Worm (Caenorhabditis elegans) whole organism, young adult: ENCODE data around the gene M01B2.12.
"Not testable (repeated sequence)": the region's sequence is repeated elsewhere in the genome, so short reads cannot be mapped to it uniquely, and the experiment has no call there.

Experiments
- C06A6.2 ChIP-seq: fragments of 200-800 bp; sonication (Bioruptor generic); conservative IDR thresholded peaks from 2 replicates; pipeline ENCODE4 v1.3.6; 2022; ENCODE audit warnings: missing genetic modification characterization, missing compliant biosample characterization
- C17E4.6 ChIP-seq: fragments of 200-800 bp; sonication (Bioruptor generic); IDR thresholded peaks from 2 replicates; pipeline ENCODE4 v1.3.6; 2022; ENCODE audit warnings: missing genetic modification reagents, missing genetic modification characterization, missing compliant biosample characterization
- F33H1.4 ChIP-seq: fragments of 200-800 bp; sonication (Bioruptor generic); IDR thresholded peaks from 2 replicates; pipeline ENCODE4 v1.3.6; 2022; ENCODE audit warnings: missing genetic modification reagents, missing genetic modification characterization, missing compliant biosample characterization
- F37B4.10 ChIP-seq: fragments of 200-800 bp; sonication (Bioruptor generic); IDR thresholded peaks from 2 replicates; pipeline ENCODE4 v1.3.6; 2022; ENCODE audit warnings: missing genetic modification characterization, missing compliant biosample characterization
- F39B2.1 ChIP-seq: fragments of 200-800 bp; sonication (Bioruptor generic); IDR thresholded peaks from 2 replicates; pipeline ENCODE4 v1.3.6; 2022; ENCODE audit warnings: missing genetic modification reagents, missing genetic modification characterization, missing compliant biosample characterization
- F49E8.2 ChIP-seq: sonication (generic microtip); optimal IDR thresholded peaks from 3 replicates; lab custom pipeline; 2017; ENCODE audit warnings: missing genetic modification characterization, mild to moderate bottlenecking, missing compliant biosample characterization, antibody characterized with exemption, moderate library complexity; ENCODE audit not compliant: insufficient read depth
- K11D2.4 ChIP-seq: fragments of 200-800 bp; sonication (Bioruptor generic); IDR thresholded peaks from 2 replicates; pipeline ENCODE4 v1.3.6; 2022; ENCODE audit warnings: missing genetic modification reagents, missing genetic modification characterization, missing compliant biosample characterization
- T26A5.8 ChIP-seq: sonication (generic microtip); optimal IDR thresholded peaks from 2 replicates; lab custom pipeline; 2016; ENCODE audit warnings: missing genetic modification characterization, missing compliant biosample characterization
- Y53F4B.3 ChIP-seq: fragments of 200-800 bp; sonication (Bioruptor generic); IDR thresholded peaks from 2 replicates; pipeline ENCODE4 v1.3.6; 2022; ENCODE audit warnings: missing genetic modification reagents, missing genetic modification characterization, missing compliant biosample characterization
- Y79H2A.3 ChIP-seq: fragments of 200-800 bp; sonication (Bioruptor generic); conservative IDR thresholded peaks from 2 replicates; pipeline ENCODE4 v1.3.6; 2022; ENCODE audit warnings: missing genetic modification reagents, missing genetic modification characterization, missing compliant biosample characterization
- Y95B8A.8 ChIP-seq: fragments of 200-800 bp; sonication (Bioruptor generic); IDR thresholded peaks from 2 replicates; pipeline ENCODE4 v1.3.6; 2022; ENCODE audit warnings: missing genetic modification reagents, missing genetic modification characterization, missing compliant biosample characterization
- ZK185.1 ChIP-seq: sonication (generic microtip); optimal IDR thresholded peaks from 2 replicates; lab custom pipeline; 2016; ENCODE audit warnings: mild to moderate bottlenecking, missing genetic modification characterization, missing compliant biosample characterization; ENCODE audit not compliant: poor library complexity, severe bottlenecking
- athp-1 ChIP-seq: sonication (generic microtip); optimal IDR thresholded peaks from 2 replicates; lab custom pipeline; 2017; ENCODE audit warnings: mild to moderate bottlenecking, missing genetic modification characterization, missing compliant biosample characterization
- ceh-40 ChIP-seq: fragments of 200-800 bp; sonication (Bioruptor generic); IDR thresholded peaks from 2 replicates; pipeline ENCODE4 v1.3.6; 2022; ENCODE audit warnings: missing genetic modification characterization, missing compliant biosample characterization
- ceh-91 ChIP-seq: fragments of 200-800 bp; sonication (Bioruptor generic); IDR thresholded peaks from 2 replicates; pipeline ENCODE4 v1.3.6; 2022; ENCODE audit warnings: missing genetic modification reagents, missing genetic modification characterization, missing compliant biosample characterization
- dpff-1 ChIP-seq: sonication (generic microtip); optimal IDR thresholded peaks from 2 replicates; lab custom pipeline; 2017; ENCODE audit warnings: mild to moderate bottlenecking, missing genetic modification characterization, missing compliant biosample characterization
- gei-17 ChIP-seq: fragments of 200-800 bp; sonication (Bioruptor generic); optimal IDR thresholded peaks from 2 replicates; lab custom pipeline; 2018; ENCODE audit warnings: mild to moderate bottlenecking, missing genetic modification characterization, missing compliant biosample characterization
- hrde-1 ChIP-seq: sonication (generic microtip); optimal IDR thresholded peaks from 2 replicates; lab custom pipeline; 2016; ENCODE audit warnings: missing genetic modification characterization, mild to moderate bottlenecking, missing compliant biosample characterization, moderate library complexity, missing genotype, missing genetic modification reagents, borderline replicate concordance
- let-526 ChIP-seq: fragments of 200-800 bp; sonication (Bioruptor generic); IDR thresholded peaks from 2 replicates; pipeline ENCODE4 v1.3.6; 2022; ENCODE audit warnings: missing genetic modification reagents, missing genetic modification characterization, missing compliant biosample characterization
- lin-40 ChIP-seq: sonication (generic microtip); optimal IDR thresholded peaks from 2 replicates; lab custom pipeline; 2016; ENCODE audit warnings: missing genetic modification characterization, mild to moderate bottlenecking, missing compliant biosample characterization, missing genotype, missing genetic modification reagents
- lsl-1 ChIP-seq: fragments of 200-800 bp; sonication (Bioruptor generic); optimal IDR thresholded peaks from 2 replicates; lab custom pipeline; 2018; ENCODE audit warnings: mild to moderate bottlenecking, missing genetic modification characterization, moderate library complexity, missing compliant biosample characterization
- lsy-27 ChIP-seq: sonication (generic microtip); optimal IDR thresholded peaks from 2 replicates; lab custom pipeline; 2017; ENCODE audit warnings: missing genetic modification characterization, mild to moderate bottlenecking, missing compliant biosample characterization, antibody characterized with exemption, missing genotype, borderline replicate concordance; ENCODE audit not compliant: insufficient read depth
- madf-10 ChIP-seq: sonication (generic microtip); optimal IDR thresholded peaks from 2 replicates; lab custom pipeline; 2016; ENCODE audit warnings: mild to moderate bottlenecking, missing genetic modification characterization, missing compliant biosample characterization
- mcd-1 ChIP-seq: fragments of 200-800 bp; sonication (Bioruptor generic); IDR thresholded peaks from 2 replicates; pipeline ENCODE4 v1.3.6; 2022; ENCODE audit warnings: missing genetic modification reagents, missing genetic modification characterization, missing compliant biosample characterization
- mxl-1 ChIP-seq: sonication (generic microtip); optimal IDR thresholded peaks from 2 replicates; lab custom pipeline; 2016; ENCODE audit warnings: missing genetic modification characterization, missing compliant biosample characterization
- nfya-1 ChIP-seq: sonication (generic microtip); optimal IDR thresholded peaks from 2 replicates; lab custom pipeline; 2017; ENCODE audit warnings: antibody characterized with exemption, missing compliant biosample characterization, missing genetic modification characterization, borderline replicate concordance; ENCODE audit not compliant: insufficient read depth
- nhr-80 ChIP-seq: sonication (generic microtip); optimal IDR thresholded peaks from 2 replicates; lab custom pipeline; 2016; ENCODE audit warnings: missing genetic modification characterization, missing compliant biosample characterization
- pha-4 ChIP-seq: fragments of 150-350 bp; sonication (generic microtip); optimal IDR thresholded peaks from 2 replicates; lab custom pipeline; 2014; ENCODE audit warnings: missing biosample characterization, missing genetic modification reagents, missing genetic modification characterization
- repo-1 ChIP-seq: sonication (generic microtip); optimal IDR thresholded peaks from 2 replicates; lab custom pipeline; 2017; ENCODE audit warnings: mild to moderate bottlenecking, missing genetic modification characterization, missing compliant biosample characterization
- snpc-1.3 ChIP-seq: sonication (generic microtip); optimal IDR thresholded peaks from 2 replicates; lab custom pipeline; 2017; ENCODE audit warnings: missing genetic modification characterization, mild to moderate bottlenecking, missing compliant biosample characterization, antibody characterized with exemption, moderate library complexity, missing genotype, missing genetic modification reagents; ENCODE audit not compliant: insufficient read depth
- snpc-3.4 ChIP-seq: sonication (generic microtip); optimal IDR thresholded peaks from 2 replicates; lab custom pipeline; 2017; ENCODE audit warnings: missing genetic modification characterization, mild to moderate bottlenecking, missing compliant biosample characterization, antibody characterized with exemption, moderate library complexity, missing genotype, missing genetic modification reagents
- somi-1 ChIP-seq: fragments of 200-800 bp; sonication (Bioruptor generic); optimal IDR thresholded peaks from 2 replicates; lab custom pipeline; 2018; ENCODE audit warnings: mild to moderate bottlenecking, missing genetic modification characterization, missing compliant biosample characterization
- ztf-22 ChIP-seq: fragments of 200-800 bp; sonication (Bioruptor generic); optimal IDR thresholded peaks from 2 replicates; lab custom pipeline; 2018; ENCODE audit warnings: mild to moderate bottlenecking, missing genetic modification characterization, moderate library complexity, missing compliant biosample characterization

The M01B2.12 gene

DNA sequence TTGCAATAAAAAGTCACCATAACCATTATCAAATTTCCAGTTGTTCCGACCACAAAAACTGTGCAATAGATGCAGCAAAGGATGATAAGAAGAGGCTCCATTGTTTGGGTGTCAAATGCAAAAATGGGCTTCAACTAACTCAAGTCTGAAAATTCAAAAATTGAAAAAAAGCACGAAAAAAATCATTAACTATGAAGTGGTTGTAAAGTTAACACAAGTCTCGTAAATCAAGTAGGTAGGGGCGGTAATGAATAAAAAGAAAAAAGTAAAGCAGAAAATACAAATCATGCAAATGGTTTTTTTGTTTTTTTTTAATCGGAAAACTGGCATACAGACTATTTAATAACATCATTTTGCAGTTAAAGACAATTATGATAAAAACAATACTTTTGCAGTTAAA, 7.4 kb downstream of the M01B2.12 start, which contains the start of gene srsx-39:
Gene srsx-39, minus strand, starts transcription at position 101 of the 400 bp plus-strand sequence.
- TF ChIP-seq mcd-1 (GFP tag; lab: Robert Waterston, UW); ceh-40; F33H1.4 (GFP tag; lab: Robert Waterston, UW): not testable (repeated sequence)

DNA sequence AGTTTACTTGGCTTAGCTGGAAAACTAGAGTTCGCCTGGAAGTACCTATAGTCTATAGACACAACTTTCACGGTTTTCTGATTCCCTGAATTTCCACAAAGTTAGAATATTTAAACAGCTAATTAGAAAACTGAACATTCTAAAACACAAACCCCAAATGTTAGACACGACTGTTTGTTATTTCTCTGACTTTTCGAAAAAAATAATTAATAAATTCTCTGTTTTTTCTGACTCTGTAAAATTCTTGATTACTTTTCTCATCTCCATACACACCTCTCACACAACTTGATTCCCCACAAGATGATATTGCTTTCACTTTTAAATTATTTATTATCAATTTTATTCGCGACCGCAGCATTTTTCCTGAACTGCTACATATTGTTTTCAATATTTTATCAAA, 10.5 kb downstream of the M01B2.12 start, which contains the start of gene srbc-75:
Gene srbc-75, plus strand, starts transcription at position 301 of the 400 bp plus-strand sequence.
- no peak for TF ChIP-seq ceh-91 (GFP tag; lab: Robert Waterston, UW)
- no peak for TF ChIP-seq F39B2.1 (GFP tag; lab: Robert Waterston, UW)
- no peak for TF ChIP-seq ztf-22 (GFP tag; lab: Kevin White, UChicago)
- TF ChIP-seq F49E8.2 (tag; lab: Kevin White, UChicago) = no peak
- no peak for TF ChIP-seq mcd-1 (GFP tag; lab: Robert Waterston, UW)
- no peak for TF ChIP-seq athp-1 (tag; lab: Kevin White, UChicago)
- no peak for TF ChIP-seq somi-1 (GFP tag; lab: Kevin White, UChicago)

DNA sequence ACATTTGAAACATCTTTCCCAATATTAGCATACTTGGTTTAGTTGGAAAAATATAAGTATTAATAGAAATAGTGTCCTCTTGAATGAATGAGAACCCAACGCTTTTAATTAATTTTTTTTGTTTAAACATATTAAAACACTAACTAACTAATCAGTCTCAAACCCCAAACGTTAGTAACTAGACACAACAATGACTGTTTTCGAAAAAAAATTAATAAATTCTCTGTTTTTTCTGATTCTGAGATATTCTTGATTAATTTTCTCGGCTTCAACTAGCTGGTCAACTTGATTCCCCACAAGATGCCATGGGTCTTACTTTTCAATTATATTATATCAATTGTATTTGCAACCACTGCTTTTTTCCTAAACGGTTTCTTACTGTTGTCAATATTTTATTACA, 11.9 kb downstream of the M01B2.12 start, which contains the start of gene srbc-76:
Gene srbc-76, plus strand, starts transcription at position 301 of the 400 bp plus-strand sequence.
- TF ChIP-seq mxl-1 (tag; lab: Kevin White, UChicago) (no peak), nfya-1 (tag; lab: Kevin White, UChicago) (no peak), lin-40 (tag; lab: Kevin White, UChicago) (no peak), C17E4.6 (no peak), snpc-1.3 (tag; lab: Kevin White, UChicago) (no peak), Y53F4B.3 (GFP tag; lab: Robert Waterston, UW) (no peak), ZK185.1 (tag; lab: Kevin White, UChicago) (no peak)
- TF ChIP-seq, all 124 proteins: peak for 0

DNA sequence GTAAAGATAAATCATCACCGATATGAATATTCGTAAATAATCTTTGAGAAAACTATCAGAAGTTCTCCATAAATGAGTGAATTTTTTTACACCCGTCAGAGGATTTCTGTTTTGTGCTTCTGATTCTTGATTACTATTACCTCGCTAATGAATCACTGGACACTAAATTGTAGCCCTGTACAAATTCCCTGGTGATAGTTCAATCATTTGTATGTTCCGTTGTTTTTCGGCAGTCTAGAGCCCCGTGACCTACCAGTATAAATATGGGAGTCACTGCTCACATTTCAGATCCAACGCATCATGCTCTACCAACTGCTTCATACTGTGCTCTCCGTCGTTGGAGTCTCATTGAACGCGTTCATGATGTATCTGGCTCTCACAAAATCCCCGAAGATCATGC, 13.7 kb downstream of the M01B2.12 start, which contains the start of gene srd-28:
Gene srd-28, plus strand, starts transcription at position 301 of the 400 bp plus-strand sequence.
- not testable (repeated sequence) for TF ChIP-seq repo-1 (tag; lab: Kevin White, UChicago); C17E4.6; nhr-80 (tag; lab: Kevin White, UChicago)

DNA sequence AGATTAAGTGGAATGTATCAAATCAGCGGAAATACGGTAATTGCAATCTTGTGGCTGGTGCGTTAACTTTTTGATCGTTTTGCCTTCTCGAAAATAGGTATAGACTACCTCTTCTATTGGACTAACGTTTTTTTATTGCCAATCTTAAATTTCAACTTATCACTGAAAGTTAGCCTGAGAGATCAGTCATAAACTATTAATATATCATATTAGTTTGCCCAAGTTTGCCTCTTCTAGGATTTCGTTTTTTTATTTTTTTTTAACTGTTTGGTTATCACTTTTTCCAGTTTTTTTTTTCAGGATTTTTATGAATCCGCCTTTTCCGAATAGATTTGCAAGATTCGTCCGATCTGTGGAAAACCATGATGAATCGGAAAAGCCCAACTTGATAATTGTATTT, 19.6 kb downstream of the M01B2.12 start, which contains the start of gene kin-30:
Gene kin-30, plus strand, starts transcription at position 301 of the 400 bp plus-strand sequence.
- TF ChIP-seq F37B4.10 (GFP tag; lab: Robert Waterston, UW) (no peak), snpc-3.4 (no peak), hrde-1 (tag; lab: Kevin White, UChicago) (no peak), dpff-1 (tag; lab: Kevin White, UChicago) (no peak), K11D2.4 (GFP tag; lab: Robert Waterston, UW) (no peak), Y79H2A.3 (GFP tag; lab: Robert Waterston, UW) (no peak), madf-10 (tag; lab: Kevin White, UChicago) (no peak), lsy-27 (tag; lab: Kevin White, UChicago) (no peak), let-526 (GFP tag; lab: Robert Waterston, UW) (no peak), T26A5.8 (tag; lab: Kevin White, UChicago) (no peak), Y95B8A.8 (no peak), mxl-1 (tag; lab: Kevin White, UChicago) (no peak), lsl-1 (GFP tag; lab: Kevin White, UChicago) (no peak), C06A6.2 (GFP tag; lab: Robert Waterston, UW) (no peak), gei-17 (GFP tag; lab: Kevin White, UChicago) (no peak), pha-4 (tag; lab: Kevin White, UChicago) (no peak)
- TF ChIP-seq, all 124 proteins: peak for 0
